Worm (Caenorhabditis elegans): ENCODE measurements around the gene nhr-114.
A peak's percentile ranks its signal among the peaks of the same experiment; 100 is the strongest.

DNA sequence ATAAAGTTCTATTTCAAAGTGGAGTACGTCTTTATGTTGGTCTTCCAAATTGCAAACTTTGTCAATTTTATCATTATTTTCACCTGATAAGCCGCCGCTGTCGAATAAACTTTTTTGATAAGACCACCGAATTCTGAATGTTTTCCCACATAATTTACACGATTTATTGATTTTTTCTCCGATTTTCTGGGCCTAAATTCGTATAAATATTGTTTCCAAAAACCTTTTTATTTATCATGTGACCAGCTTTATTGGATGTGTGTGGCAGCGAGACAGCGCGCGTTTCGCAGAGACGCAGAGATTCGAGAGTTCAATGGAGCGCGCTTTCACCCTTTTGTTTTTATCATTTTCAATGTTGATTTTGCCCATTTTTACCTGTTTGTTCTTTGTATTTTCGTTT is 44.0 kb upstream of the nhr-114 start:
- TF ChIP-seq attf-4 (tag; optimal IDR thresholded peaks at IDR 0.05) (no peak), ceh-20 (GFP tag; IDR thresholded peaks at IDR 0.05) (0 out of 2 replicates have a peak, but pooled peaks have one; percentile 43), aly-2 (tag; optimal IDR thresholded peaks at IDR 0.05) (no peak), zag-1 (tag; optimal IDR thresholded peaks at IDR 0.05) (no peak), daf-19 (GFP tag; conservative IDR thresholded peaks at IDR 0.05) (no peak)
